Fruit fly (Drosophila melanogaster) whole organism, embryonic: ENCODE measurements around the gene CG14154.

Experiments used
- Abd-B ChIP-seq: fragments of 200-800 bp; sonication (Bioruptor generic); optimal IDR thresholded peaks from 2 replicates; lab custom pipeline; 2018; ENCODE audit warnings: missing biosample characterization, mild to moderate bottlenecking, missing genetic modification characterization, moderate library complexity
- CG10431 ChIP-seq: fragments of 200-800 bp; sonication (Bioruptor generic); optimal IDR thresholded peaks from 3 replicates; lab custom pipeline; 2018; ENCODE audit warnings: missing biosample characterization, mild to moderate bottlenecking, missing genetic modification characterization
- CG12769 ChIP-seq: fragments of 200-800 bp; sonication (Bioruptor generic); optimal IDR thresholded peaks from 2 replicates; lab custom pipeline; 2019; ENCODE audit warnings: missing biosample characterization, mild to moderate bottlenecking, missing genetic modification characterization, moderate library complexity
- CG13624 ChIP-seq: fragments of 200-800 bp; sonication (Bioruptor generic); optimal IDR thresholded peaks from 2 replicates; lab custom pipeline; 2016; ENCODE audit warnings: missing biosample characterization, missing genetic modification characterization
- CG14050 ChIP-seq: fragments of 200-800 bp; sonication (Bioruptor generic); IDR thresholded peaks from 3 replicates; pipeline ENCODE4 v1.3.6; 2022; ENCODE audit warnings: missing biosample characterization, missing genetic modification characterization
- CG15601 ChIP-seq: fragments of 200-800 bp; sonication (Bioruptor generic); optimal IDR thresholded peaks from 3 replicates; lab custom pipeline; 2019; ENCODE audit warnings: missing biosample characterization, mild to moderate bottlenecking, missing genetic modification characterization, moderate library complexity
- CG1792 ChIP-seq: fragments of 200-800 bp; sonication (Bioruptor generic); optimal IDR thresholded peaks from 2 replicates; lab custom pipeline; 2016; ENCODE audit warnings: missing biosample characterization, missing genetic modification characterization
- CG2116 ChIP-seq: fragments of 200-800 bp; sonication (Bioruptor generic); optimal IDR thresholded peaks from 3 replicates; lab custom pipeline; 2018; ENCODE audit warnings: missing biosample characterization, mild to moderate bottlenecking, missing genetic modification characterization
- CG3726 ChIP-seq: fragments of 200-800 bp; sonication (Bioruptor generic); IDR thresholded peaks from 3 replicates; pipeline ENCODE4, ENCODE4 v1.3.6; 2022; ENCODE audit warnings: missing biosample characterization, missing genetic modification characterization
- CG4820 ChIP-seq: fragments of 200-800 bp; sonication (Bioruptor generic); optimal IDR thresholded peaks from 3 replicates; lab custom pipeline; 2016; ENCODE audit warnings: missing biosample characterization, missing genetic modification characterization
- CG5953 ChIP-seq: fragments of 200-800 bp; sonication (Bioruptor generic); IDR thresholded peaks from 2 replicates; pipeline ENCODE4 v1.3.6; 2022; ENCODE audit warnings: missing biosample characterization, missing genetic modification characterization
- CG6854 ChIP-seq: fragments of 200-800 bp; sonication (Bioruptor generic); optimal IDR thresholded peaks from 3 replicates; lab custom pipeline; 2017; ENCODE audit warnings: missing biosample characterization, mild to moderate bottlenecking, missing genetic modification characterization
- CG8478 ChIP-seq: fragments of >200 bp; optimal IDR thresholded peaks from 2 replicates; lab custom pipeline; 2018
- Camta ChIP-seq: fragments of 200-800 bp; sonication (Bioruptor generic); optimal IDR thresholded peaks from 2 replicates; lab custom pipeline; 2016; ENCODE audit warnings: missing biosample characterization, missing genetic modification characterization
- D19B ChIP-seq: fragments of 200-800 bp; sonication (Bioruptor generic); optimal IDR thresholded peaks from 2 replicates; lab custom pipeline; 2017; ENCODE audit warnings: missing biosample characterization, mild to moderate bottlenecking, missing genetic modification characterization
- Dll ChIP-seq: fragments of 200-800 bp; sonication (Bioruptor generic); IDR thresholded peaks from 4 replicates; pipeline ENCODE4 v1.3.6; 2022; ENCODE audit warnings: missing biosample characterization, missing genetic modification characterization; ENCODE audit not compliant: partially characterized antibody
- H2.0 ChIP-seq: fragments of 200-800 bp; sonication (Bioruptor generic); IDR thresholded peaks from 2 replicates; pipeline ENCODE4 v1.3.6; 2022; ENCODE audit warnings: missing biosample characterization, missing genetic modification characterization
- HLH4C ChIP-seq: fragments of 200-800 bp; sonication (Bioruptor generic); IDR thresholded peaks from 3 replicates; pipeline ENCODE4 v1.3.6; 2022; ENCODE audit warnings: missing biosample characterization, missing genetic modification characterization; ENCODE audit not compliant: partially characterized antibody
- Jarid2 ChIP-seq: fragments of 200-800 bp; sonication (Bioruptor generic); optimal IDR thresholded peaks from 3 replicates; lab custom pipeline; 2017; ENCODE audit warnings: mild to moderate bottlenecking, missing biosample characterization, missing genetic modification reagents, missing genetic modification characterization
- NC2α ChIP-seq: fragments of 200-800 bp; sonication (Bioruptor generic); optimal IDR thresholded peaks from 2 replicates; lab custom pipeline; 2016; ENCODE audit warnings: missing biosample characterization, missing genetic modification characterization
- NC2β ChIP-seq: fragments of 200-800 bp; sonication (Bioruptor generic); optimal IDR thresholded peaks from 2 replicates; lab custom pipeline; 2016; ENCODE audit warnings: missing biosample characterization, missing genetic modification characterization
- Sry-δ ChIP-seq: fragments of 200-800 bp; sonication (Bioruptor generic); optimal IDR thresholded peaks from 2 replicates; lab custom pipeline; 2016; ENCODE audit warnings: missing biosample characterization, missing genetic modification characterization
- Xbp1 ChIP-seq: fragments of 200-800 bp; sonication (Bioruptor generic); optimal IDR thresholded peaks from 3 replicates; lab custom pipeline; 2016; ENCODE audit warnings: missing biosample characterization, mild to moderate bottlenecking, missing genetic modification characterization
- bsh ChIP-seq, 2 experiments: fragments of 200-800 bp; sonication (Bioruptor generic); optimal IDR thresholded peaks; 2 replicates each; lab custom pipeline; 2017 to 2018; ENCODE audit warnings: mild to moderate bottlenecking in 2 of 2, missing biosample characterization in 2 of 2, missing genetic modification characterization in 2 of 2, moderate library complexity in 1 of 2
- corto ChIP-seq: fragments of 200-800 bp; sonication (Bioruptor generic); optimal IDR thresholded peaks from 2 replicates; lab custom pipeline; 2016; ENCODE audit warnings: missing biosample characterization, mild to moderate bottlenecking, missing genetic modification characterization, moderate library complexity
- dimm ChIP-seq: fragments of 200-800 bp; sonication (Bioruptor generic); IDR thresholded peaks from 2 replicates; pipeline ENCODE4 v1.3.6; 2022; ENCODE audit warnings: missing biosample characterization, missing genetic modification characterization
- gfzf ChIP-seq: fragments of 200-800 bp; sonication (Bioruptor generic); optimal IDR thresholded peaks from 2 replicates; lab custom pipeline; 2016; ENCODE audit warnings: missing biosample characterization, mild to moderate bottlenecking, missing genetic modification characterization, moderate library complexity
- hbn ChIP-seq: fragments of 200-800 bp; sonication (Bioruptor generic); IDR thresholded peaks from 2 replicates; pipeline ENCODE4 v1.3.6; 2022; ENCODE audit warnings: missing biosample characterization, missing genetic modification characterization; ENCODE audit not compliant: partially characterized antibody
- insv ChIP-seq, 2 experiments: fragments of 200-800 bp; sonication (Bioruptor generic); optimal IDR thresholded peaks; 3 replicates each; lab custom pipeline; 2016 to 2018; ENCODE audit warnings: missing biosample characterization in 2 of 2, missing genetic modification characterization in 2 of 2
- inv ChIP-seq: fragments of 200-800 bp; sonication (Bioruptor generic); IDR thresholded peaks from 2 replicates; pipeline ENCODE4 v1.3.6; 2022; ENCODE audit warnings: missing biosample characterization, missing genetic modification characterization; ENCODE audit not compliant: partially characterized antibody
- nau ChIP-seq: fragments of 200-800 bp; sonication (Bioruptor generic); optimal IDR thresholded peaks from 3 replicates; lab custom pipeline; 2017; ENCODE audit warnings: missing biosample characterization, mild to moderate bottlenecking, missing genetic modification characterization, missing genetic modification reagents
- pan ChIP-seq, 4 experiments: fragments of >200 bp in 3 of 4; fragments of 200-800 bp in 1 of 4; sonication (Bioruptor generic) in 1 of 4; optimal IDR thresholded peaks in 3 of 4; IDR thresholded peaks in 1 of 4; 2 replicates each; pipeline versions ENCODE4 v1.3.6 to Lab custom; 2017 to 2022; ENCODE audit warnings: missing biosample characterization in 2 of 4, missing genetic modification characterization in 2 of 4, mixed read lengths in 1 of 4
- pum ChIP-seq: fragments of 200-800 bp; sonication (Bioruptor generic); optimal IDR thresholded peaks from 2 replicates; lab custom pipeline; 2016; ENCODE audit warnings: missing biosample characterization, missing genetic modification characterization
- sc ChIP-seq, 3 experiments: fragments of >200 bp in 2 of 3; fragments of 200-800 bp in 1 of 3; sonication (Bioruptor generic) in 1 of 3; optimal IDR thresholded peaks; 2 replicates in 2 of 3; 3 replicates in 1 of 3; lab custom pipeline; 2017; ENCODE audit warnings: mild to moderate bottlenecking in 1 of 3, missing biosample characterization in 1 of 3, missing genetic modification characterization in 1 of 3, missing genetic modification reagents in 1 of 3
- sr ChIP-seq: fragments of 200-800 bp; sonication (Bioruptor generic); IDR thresholded peaks from 3 replicates; pipeline ENCODE4 v1.3.6; 2022; ENCODE audit warnings: missing biosample characterization, missing genetic modification characterization
- unpg ChIP-seq: fragments of 200-800 bp; sonication (Bioruptor generic); optimal IDR thresholded peaks from 3 replicates; lab custom pipeline; 2018; ENCODE audit warnings: missing biosample characterization, mild to moderate bottlenecking, missing genetic modification characterization, moderate library complexity
- vfl ChIP-seq: fragments of 200-800 bp; sonication (Bioruptor generic); optimal IDR thresholded peaks from 2 replicates; lab custom pipeline; 2016; ENCODE audit warnings: missing biosample characterization, missing genetic modification characterization
- zen ChIP-seq: fragments of 200-800 bp; sonication (Bioruptor generic); optimal IDR thresholded peaks from 3 replicates; lab custom pipeline; 2018; ENCODE audit warnings: missing biosample characterization, mild to moderate bottlenecking, missing genetic modification characterization, moderate library complexity

CG14154 gene

dm6 chr3L:10637819-10638218 lies 3.9 kb upstream of the CG14154 start, which contains the start of gene Cnep1r2 (continued):
- TF ChIP-seq corto (GFP tag; lab: Kevin White, UChicago) (peak; percentile 56), CG8478 (no peak), gfzf (GFP tag; lab: Kevin White, UChicago) (peak; percentile 47), vfl (GFP tag; lab: Kevin White, UChicago) (peak; percentile 60), CG13624 (GFP tag; lab: Kevin White, UChicago) (peak; percentile 63), NC2α (GFP tag; lab: Kevin White, UChicago) (no peak), sc (optimal IDR thresholded peaks at IDR 0.05; lab: Kevin White, UChicago) (no peak), sc (GFP tag; optimal IDR thresholded peaks at IDR 0.05; lab: Kevin White, UChicago) (peak; percentile 94), Sry-δ (GFP tag; lab: Kevin White, UChicago) (peak; percentile 3), Xbp1 (GFP tag; lab: Kevin White, UChicago) (peak; percentile 96), CG15601 (tag; lab: Kevin White, UChicago) (peak; percentile 96), CG5953 (GFP tag; lab: Robert Waterston, UW) (peak; percentile 84), CG6854 (GFP tag; lab: Kevin White, UChicago) (peak; percentile 82), H2.0 (GFP tag; lab: Robert Waterston, UW) (peak; percentile 94), Camta (GFP tag; lab: Kevin White, UChicago) (peak; percentile 34), Jarid2 (peak; percentile 77), zen (peak; percentile 97), unpg (GFP tag; lab: Kevin White, UChicago) (peak; percentile 97), CG12769 (tag; lab: Kevin White, UChicago) (no peak), dimm (GFP tag; lab: Robert Waterston, UW) (peak; percentile 76), CG14050 (peak; percentile 91), inv (GFP tag; lab: Robert Waterston, UW) (no peak), D19B (GFP tag; lab: Kevin White, UChicago) (peak; percentile 78), NC2β (GFP tag; lab: Kevin White, UChicago) (peak; percentile 35), sr (GFP tag; lab: Robert Waterston, UW) (peak; percentile 68; the same call in 1 of the 3 replicates), insv (GFP tag; optimal IDR thresholded peaks at IDR 0.05; lab: Kevin White, UChicago) (peak in 1 of 2 experiments; percentile 81), HLH4C (no peak), Abd-B (GFP tag; lab: Kevin White, UChicago) (peak; percentile 98), CG4820 (GFP tag; lab: Kevin White, UChicago) (peak; percentile 88), CG3726 (GFP tag; lab: Robert Waterston, UW) (peak; percentile 88; the same call in 2 of the 3 replicates), pum (GFP tag; lab: Kevin White, UChicago) (peak; percentile 78), nau (GFP tag; lab: Kevin White, UChicago) (no peak), pan (optimal IDR thresholded peaks at IDR 0.05; lab: Kevin White, UChicago) (no peak), pan (GFP tag; optimal IDR thresholded peaks at IDR 0.05 in 1 of 2, IDR thresholded peaks at IDR 0.05 in 1 of 2) (peak in 1 of 2 experiments; percentile 96), hbn (GFP tag; lab: Robert Waterston, UW) (no peak)

DNA sequence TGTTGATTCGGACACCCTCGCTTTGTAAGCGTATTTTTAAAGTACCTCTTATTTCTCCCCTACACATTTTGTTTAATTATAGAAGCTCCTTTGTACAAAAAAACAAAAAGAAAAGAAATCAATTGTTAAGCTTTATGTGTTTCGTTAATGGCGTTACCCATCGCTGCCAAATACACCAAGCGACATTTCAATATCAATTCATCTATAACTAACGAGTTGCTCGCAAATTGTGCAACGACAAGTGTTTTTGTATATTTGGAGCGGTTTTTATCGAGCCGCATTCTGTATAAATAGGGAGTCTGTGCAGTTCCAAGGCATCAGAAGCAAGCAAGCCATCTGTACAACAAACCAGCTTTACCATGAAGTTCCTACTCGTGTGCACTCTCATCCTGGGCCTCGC lies 2.2 kb upstream of the CG14154 start, which contains the start of gene CG18628:
Gene CG18628, plus strand, starts transcription at position 301 of the 400 bp plus-strand sequence.
- no peak for TF ChIP-seq CG2116
- no peak for TF ChIP-seq CG10431 (GFP tag; lab: Kevin White, UChicago)
- no peak for TF ChIP-seq Dll (GFP tag; lab: Robert Waterston, UW)
- TF ChIP-seq bsh (GFP tag; optimal IDR thresholded peaks at IDR 0.05; lab: Kevin White, UChicago): no peak
- TF ChIP-seq CG1792 (GFP tag; lab: Kevin White, UChicago): no peak
